Worm (Caenorhabditis elegans) whole organism, L1 larva: Measurements from ENCODE around the gene F58E6.8.
A peak's percentile ranks its signal among the peaks of the same experiment; 100 is the strongest.

Experiments used
- C04F5.9 ChIP-seq: sonication (generic microtip); optimal IDR thresholded peaks from 2 replicates; lab custom pipeline; 2016; ENCODE audit warnings: missing genetic modification characterization, missing compliant biosample characterization
- C34B4.2 ChIP-seq: sonication (generic microtip); optimal IDR thresholded peaks from 2 replicates; lab custom pipeline; 2017; ENCODE audit warnings: mild to moderate bottlenecking, missing genetic modification characterization, missing compliant biosample characterization
- aha-1 ChIP-seq: fragments of 150-350 bp; optimal IDR thresholded peaks from 2 replicates; lab custom pipeline; 2014; ENCODE audit warnings: missing biosample characterization, missing genetic modification characterization
- ceh-63 ChIP-seq: fragments of 200-800 bp; sonication (Bioruptor generic); optimal IDR thresholded peaks from 2 replicates; lab custom pipeline; 2018; ENCODE audit warnings: mild to moderate bottlenecking, missing genetic modification characterization, missing compliant biosample characterization
- ceh-82 ChIP-seq, 3 experiments: fragments of 150-350 bp in 1 of 3; sonication (generic microtip) in 2 of 3; optimal IDR thresholded peaks; 2 replicates each; lab custom pipeline; 2014 to 2017; ENCODE audit warnings: missing biosample characterization in 3 of 3, missing genetic modification characterization in 3 of 3
- ceh-88 ChIP-seq: fragments of 200-800 bp; sonication (Bioruptor generic); IDR thresholded peaks from 2 replicates; pipeline ENCODE4 v1.3.6; 2022; ENCODE audit warnings: missing genetic modification characterization, missing compliant biosample characterization
- ces-1 ChIP-seq: fragments of 150-350 bp; optimal IDR thresholded peaks from 2 replicates; lab custom pipeline; 2014; ENCODE audit warnings: missing biosample characterization, missing genetic modification reagents, missing genetic modification characterization
- dpl-1 ChIP-seq, 3 experiments: fragments of 150-350 bp in 2 of 3; sonication (generic microtip) in 1 of 3; optimal IDR thresholded peaks; 2 replicates each; lab custom pipeline; 2014 to 2017; ENCODE audit warnings: missing biosample characterization in 3 of 3, missing genetic modification characterization in 3 of 3, missing genetic modification reagents in 3 of 3
- efl-3 ChIP-seq: fragments of 200-800 bp; sonication (Bioruptor generic); optimal IDR thresholded peaks from 2 replicates; lab custom pipeline; 2018; ENCODE audit warnings: mild to moderate bottlenecking, missing genetic modification characterization, missing compliant biosample characterization
- egl-13 ChIP-seq: sonication (generic microtip); optimal IDR thresholded peaks from 2 replicates; lab custom pipeline; 2016; ENCODE audit warnings: missing genotype, missing genetic modification reagents, missing genetic modification characterization, missing compliant biosample characterization
- elt-2 ChIP-seq: sonication (generic microtip); optimal IDR thresholded peaks from 2 replicates; lab custom pipeline; 2016; ENCODE audit warnings: missing genetic modification characterization, mild to moderate bottlenecking, inconsistent platforms, missing compliant biosample characterization, missing genetic modification reagents
- elt-3 ChIP-seq, 6 experiments: fragments of 150-350 bp in 1 of 6; sonication (generic microtip); optimal IDR thresholded peaks; 2 replicates each; lab custom pipeline; 2017 to 2018; ENCODE audit warnings: missing biosample characterization in 6 of 6, missing genetic modification characterization in 6 of 6, inconsistent platforms in 1 of 6
- ets-5 ChIP-seq: fragments of 200-800 bp; sonication (Bioruptor generic); IDR thresholded peaks from 2 replicates; pipeline ENCODE4 v1.3.6; 2022; ENCODE audit warnings: missing genetic modification characterization, missing compliant biosample characterization
- fkh-10 ChIP-seq: sonication (generic microtip); optimal IDR thresholded peaks from 2 replicates; lab custom pipeline; 2017; ENCODE audit warnings: missing biosample characterization, missing genetic modification reagents, missing genetic modification characterization
- fkh-4 ChIP-seq: sonication (generic microtip); optimal IDR thresholded peaks from 2 replicates; lab custom pipeline; 2016; ENCODE audit warnings: missing compliant biosample characterization, missing genetic modification characterization, borderline replicate concordance
- fkh-8 ChIP-seq: sonication (generic microtip); optimal IDR thresholded peaks from 2 replicates; lab custom pipeline; 2016; ENCODE audit warnings: mild to moderate bottlenecking, missing genetic modification characterization, missing compliant biosample characterization
- hlh-17 ChIP-seq: fragments of 200-800 bp; sonication (Bioruptor generic); optimal IDR thresholded peaks from 2 replicates; lab custom pipeline; 2018; ENCODE audit warnings: missing genetic modification characterization, mild to moderate bottlenecking, missing compliant biosample characterization, moderate library complexity, borderline replicate concordance
- hlh-4 ChIP-seq: sonication (generic microtip); optimal IDR thresholded peaks from 2 replicates; lab custom pipeline; 2016; ENCODE audit warnings: mild to moderate bottlenecking, missing genetic modification characterization, missing compliant biosample characterization
- hpl-2 ChIP-seq: fragments of 150-350 bp; optimal IDR thresholded peaks from 2 replicates; lab custom pipeline; 2014; ENCODE audit warnings: missing biosample characterization, missing genetic modification reagents, missing genetic modification characterization
- irx-1 ChIP-seq: sonication (generic microtip); optimal IDR thresholded peaks from 2 replicates; lab custom pipeline; 2016; ENCODE audit warnings: missing genetic modification characterization, missing compliant biosample characterization
- jun-1 ChIP-seq: fragments of 150-350 bp; optimal IDR thresholded peaks from 2 replicates; lab custom pipeline; 2014; ENCODE audit warnings: missing biosample characterization, missing genetic modification reagents, missing genetic modification characterization
- lin-13 ChIP-seq: fragments of 150-350 bp; optimal IDR thresholded peaks from 2 replicates; lab custom pipeline; 2014; ENCODE audit warnings: missing biosample characterization, missing genetic modification reagents, missing genetic modification characterization
- lin-14 ChIP-seq: fragments of 200-800 bp; sonication (Bioruptor generic); optimal IDR thresholded peaks from 2 replicates; lab custom pipeline; 2018; ENCODE audit warnings: mild to moderate bottlenecking, missing genetic modification characterization, moderate library complexity, missing compliant biosample characterization
- mab-9 ChIP-seq: fragments of 200-800 bp; sonication (Bioruptor generic); IDR thresholded peaks from 2 replicates; pipeline ENCODE4 v1.3.6; 2022; ENCODE audit warnings: missing genetic modification reagents, missing genetic modification characterization, missing compliant biosample characterization
- mef-2 ChIP-seq: fragments of 150-350 bp; optimal IDR thresholded peaks from 2 replicates; lab custom pipeline; 2014; ENCODE audit warnings: missing biosample characterization, missing genetic modification characterization
- mep-1 ChIP-seq: fragments of 150-350 bp; optimal IDR thresholded peaks from 2 replicates; lab custom pipeline; 2014; ENCODE audit warnings: missing biosample characterization, missing genetic modification characterization
- nhr-11 ChIP-seq: fragments of 150-350 bp; optimal IDR thresholded peaks from 2 replicates; lab custom pipeline; 2014; ENCODE audit warnings: missing biosample characterization, missing genetic modification characterization
- nhr-12 ChIP-seq: sonication (generic microtip); optimal IDR thresholded peaks from 2 replicates; lab custom pipeline; 2017; ENCODE audit warnings: missing biosample characterization, missing genetic modification characterization
- nhr-20 ChIP-seq: sonication (generic microtip); optimal IDR thresholded peaks from 2 replicates; lab custom pipeline; 2016; ENCODE audit warnings: mild to moderate bottlenecking, missing genetic modification characterization, missing compliant biosample characterization
- nhr-47 ChIP-seq: sonication (generic microtip); optimal IDR thresholded peaks from 2 replicates; lab custom pipeline; 2016; ENCODE audit warnings: mild to moderate bottlenecking, missing genetic modification characterization, moderate library complexity, missing compliant biosample characterization
- nhr-71 ChIP-seq: sonication (generic microtip); optimal IDR thresholded peaks from 2 replicates; lab custom pipeline; 2016; ENCODE audit warnings: mild to moderate bottlenecking, missing genetic modification characterization, moderate library complexity, missing compliant biosample characterization
- nhr-85 ChIP-seq: sonication (generic microtip); peaks from one replicate; lab custom pipeline; 2016; ENCODE audit warnings: missing genetic modification characterization, inconsistent platforms, missing compliant biosample characterization
- pag-3 ChIP-seq: sonication (generic microtip); optimal IDR thresholded peaks from 2 replicates; lab custom pipeline; 2017; ENCODE audit warnings: missing genetic modification characterization, mild to moderate bottlenecking, missing compliant biosample characterization, antibody characterized with exemption, borderline replicate concordance; ENCODE audit not compliant: insufficient read depth
- pax-3 ChIP-seq: fragments of 200-800 bp; sonication (Bioruptor generic); optimal IDR thresholded peaks from 2 replicates; lab custom pipeline; 2018; ENCODE audit warnings: mild to moderate bottlenecking, missing genetic modification characterization, moderate library complexity, missing compliant biosample characterization
- pqm-1 ChIP-seq: sonication (generic microtip); optimal IDR thresholded peaks from 3 replicates; lab custom pipeline; 2017; ENCODE audit warnings: missing biosample characterization, missing genetic modification characterization
- skn-1 ChIP-seq: fragments of 150-350 bp; optimal IDR thresholded peaks from 2 replicates; lab custom pipeline; 2014; ENCODE audit warnings: missing biosample characterization, missing genetic modification characterization
- snpc-4 ChIP-seq: fragments of 150-350 bp; optimal IDR thresholded peaks from 2 replicates; lab custom pipeline; 2014; ENCODE audit warnings: missing biosample characterization, missing genetic modification characterization
- snu-23 ChIP-seq: sonication (generic microtip); optimal IDR thresholded peaks from 2 replicates; lab custom pipeline; 2016; ENCODE audit warnings: missing genetic modification characterization, missing compliant biosample characterization
- sox-4 ChIP-seq: sonication (generic microtip); optimal IDR thresholded peaks from 2 replicates; lab custom pipeline; 2016; ENCODE audit warnings: missing genetic modification characterization, missing compliant biosample characterization
- sptf-1 ChIP-seq: fragments of 150-350 bp; optimal IDR thresholded peaks from 2 replicates; lab custom pipeline; 2014; ENCODE audit warnings: missing biosample characterization, missing genetic modification characterization
- sup-37 ChIP-seq: fragments of 200-800 bp; sonication (Bioruptor generic); optimal IDR thresholded peaks from 2 replicates; lab custom pipeline; 2018; ENCODE audit warnings: mild to moderate bottlenecking, missing genetic modification characterization, missing compliant biosample characterization
- tbx-2 ChIP-seq: sonication (generic microtip); optimal IDR thresholded peaks from 2 replicates; lab custom pipeline; 2016; ENCODE audit warnings: missing genetic modification characterization, missing compliant biosample characterization
- unc-130 ChIP-seq: fragments of 150-350 bp; optimal IDR thresholded peaks from 2 replicates; lab custom pipeline; 2017; ENCODE audit warnings: missing biosample characterization, missing genetic modification characterization, inconsistent platforms
- unc-62 ChIP-seq: fragments of 150-350 bp; optimal IDR thresholded peaks from 2 replicates; lab custom pipeline; 2014; ENCODE audit warnings: missing biosample characterization, missing genetic modification reagents, missing genetic modification characterization
- vab-15 ChIP-seq: sonication (generic microtip); optimal IDR thresholded peaks from 2 replicates; lab custom pipeline; 2017; ENCODE audit warnings: missing genotype, mild to moderate bottlenecking, missing genetic modification characterization, missing compliant biosample characterization
- xbp-1 ChIP-seq: sonication (generic microtip); optimal IDR thresholded peaks from 2 replicates; lab custom pipeline; 2016; ENCODE audit warnings: missing genetic modification characterization, missing compliant biosample characterization
- zip-4 ChIP-seq: fragments of 200-800 bp; sonication (Bioruptor generic); optimal IDR thresholded peaks from 2 replicates; lab custom pipeline; 2018; ENCODE audit warnings: mild to moderate bottlenecking, missing genetic modification characterization, moderate library complexity, missing compliant biosample characterization
- ztf-11 ChIP-seq, 2 experiments: sonication (generic microtip); optimal IDR thresholded peaks; 2 replicates each; lab custom pipeline; 2016 to 2017; ENCODE audit warnings: missing genetic modification characterization in 2 of 2, missing biosample characterization in 1 of 2, missing compliant biosample characterization in 1 of 2
- ztf-4 ChIP-seq: fragments of 150-350 bp; optimal IDR thresholded peaks from 2 replicates; lab custom pipeline; 2014; ENCODE audit warnings: missing biosample characterization, missing genetic modification characterization

F58E6.8 gene

ce11 chrV:9730743-9731706 lies 24.6 kb downstream of the F58E6.8 start:
- TF ChIP-seq nhr-11 (peak; percentile 41), egl-13 (tag; lab: Kevin White, UChicago) (peak; percentile 86), snu-23 (GFP tag; lab: Kevin White, UChicago) (peak; percentile 99), C04F5.9 (tag; lab: Kevin White, UChicago) (peak; percentile 60), fkh-8 (peak; percentile 99), fkh-10 (peak; percentile 96), ztf-11 (tag; optimal IDR thresholded peaks at IDR 0.05; lab: Kevin White, UChicago) (peak in 1 of 2 experiments; percentile 82), skn-1 (tag; lab: Kevin White, UChicago) (peak; percentile 80), lin-14 (GFP tag; lab: Kevin White, UChicago) (peak; percentile 100), mef-2 (tag; lab: Kevin White, UChicago) (peak; percentile 82), elt-2 (peak; percentile 91), unc-130 (tag; lab: Kevin White, UChicago) (peak; percentile 91), tbx-2 (tag; lab: Kevin White, UChicago) (peak; percentile 97), mep-1 (tag; lab: Kevin White, UChicago) (peak; percentile 76), ztf-4 (peak; percentile 88), hlh-17 (GFP tag; lab: Kevin White, UChicago) (no peak), vab-15 (peak; percentile 96), nhr-85 (tag; lab: Kevin White, UChicago) (peak; percentile 96), hlh-4 (tag; lab: Kevin White, UChicago) (no peak), hpl-2 (peak; percentile 83), unc-62 (GFP tag; lab: Kevin White, UChicago) (no peak), fkh-4 (tag; lab: Kevin White, UChicago) (peak; percentile 40), efl-3 (GFP tag; lab: Kevin White, UChicago) (peak; percentile 49), jun-1 (tag; lab: Kevin White, UChicago) (peak; percentile 96), dpl-1 (GFP tag; optimal IDR thresholded peaks at IDR 0.05; lab: Kevin White, UChicago) (peak; percentile 65 to 77 (median 68)), sup-37 (GFP tag; lab: Kevin White, UChicago) (peak; percentile 65), pag-3 (no peak), irx-1 (tag; lab: Kevin White, UChicago) (peak; percentile 87), sptf-1 (tag; lab: Kevin White, UChicago) (no peak), aha-1 (no peak), nhr-20 (tag; lab: Kevin White, UChicago) (peak; percentile 98), zip-4 (peak; percentile 67), lin-13 (GFP tag; lab: Kevin White, UChicago) (peak; percentile 88), C34B4.2 (no peak), xbp-1 (tag; lab: Kevin White, UChicago) (peak; percentile 98), sox-4 (tag; lab: Kevin White, UChicago) (peak; percentile 87), nhr-71 (peak; percentile 98), ceh-88 (GFP tag; lab: Robert Waterston, UW) (peak; percentile 87), mab-9 (peak; percentile 83), ceh-63 (no peak), ets-5 (GFP tag; lab: Robert Waterston, UW) (no peak), elt-3 (tag; optimal IDR thresholded peaks at IDR 0.05; lab: Kevin White, UChicago) (peak in 3 of 6 experiments; percentile 50 to 81 (median 72)), nhr-47 (tag; lab: Kevin White, UChicago) (peak; percentile 95), pqm-1 (tag; lab: Kevin White, UChicago) (no peak), ces-1 (GFP tag; lab: Kevin White, UChicago) (peak; percentile 23), nhr-12 (tag; lab: Kevin White, UChicago) (peak; percentile 11), snpc-4 (tag; lab: Kevin White, UChicago) (peak; percentile 80), pax-3 (peak; percentile 87), ceh-82 (tag; optimal IDR thresholded peaks at IDR 0.05; lab: Kevin White, UChicago) (peak; percentile 57 to 95 (median 83))
